Fruit fly (Drosophila melanogaster): Measurements from ENCODE around the gene CG11696.

- TF ChIP-seq psq (optimal IDR thresholded peaks at IDR 0.05) (no peak), CG8478 (optimal IDR thresholded peaks at IDR 0.05) (no peak), usp (GFP tag; optimal IDR thresholded peaks at IDR 0.05) (no peak), EcR (GFP tag; optimal IDR thresholded peaks at IDR 0.05) (no peak)
Observed at dm6 chrX:11578841-11579240, 5.3 kb downstream of the CG11696 start.
